Worm (Caenorhabditis elegans) whole organism, young adult: Measurements from ENCODE around the gene F26F12.5.

Source experiments
- F23B12.7 ChIP-seq: sonication (generic microtip); optimal IDR thresholded peaks from 2 replicates; lab custom pipeline; 2017; ENCODE audit warnings: missing genetic modification characterization, mild to moderate bottlenecking, missing compliant biosample characterization, antibody characterized with exemption, moderate library complexity; ENCODE audit not compliant: insufficient read depth
- F49E8.2 ChIP-seq: sonication (generic microtip); optimal IDR thresholded peaks from 3 replicates; lab custom pipeline; 2017; ENCODE audit warnings: missing genetic modification characterization, mild to moderate bottlenecking, missing compliant biosample characterization, antibody characterized with exemption, moderate library complexity; ENCODE audit not compliant: insufficient read depth
- F55B11.4 ChIP-seq: sonication (generic microtip); optimal IDR thresholded peaks from 2 replicates; lab custom pipeline; 2016; ENCODE audit warnings: missing compliant biosample characterization, missing genetic modification characterization, borderline replicate concordance; ENCODE audit not compliant: insufficient read depth
- Y67H2A.10 ChIP-seq: fragments of 200-800 bp; sonication (Bioruptor generic); conservative IDR thresholded peaks from 2 replicates; pipeline ENCODE4 v1.3.6; 2022; ENCODE audit warnings: missing genetic modification reagents, missing genetic modification characterization, missing compliant biosample characterization
- ccch-3 ChIP-seq: fragments of 200-800 bp; sonication (Bioruptor generic); optimal IDR thresholded peaks from 2 replicates; lab custom pipeline; 2018; ENCODE audit warnings: mild to moderate bottlenecking, missing genetic modification characterization, missing compliant biosample characterization
- cebp-1 ChIP-seq, 2 experiments: fragments of 200-800 bp in 1 of 2; sonication (Bioruptor generic) in 1 of 2; sonication (generic microtip) in 1 of 2; IDR thresholded peaks in 1 of 2; optimal IDR thresholded peaks in 1 of 2; 2 replicates each; pipeline versions ENCODE4 v1.3.6 to Lab custom; 2017 to 2022; ENCODE audit warnings: missing compliant biosample characterization in 2 of 2, missing genetic modification characterization in 2 of 2, mild to moderate bottlenecking in 1 of 2, missing genetic modification reagents in 1 of 2, moderate library complexity in 1 of 2
- ceh-100 ChIP-seq: fragments of 200-800 bp; sonication (Bioruptor generic); IDR thresholded peaks from 2 replicates; pipeline ENCODE4 v1.3.6; 2022; ENCODE audit warnings: missing genetic modification reagents, missing genetic modification characterization, missing compliant biosample characterization
- madf-10 ChIP-seq: sonication (generic microtip); optimal IDR thresholded peaks from 2 replicates; lab custom pipeline; 2016; ENCODE audit warnings: mild to moderate bottlenecking, missing genetic modification characterization, missing compliant biosample characterization
- nfya-1 ChIP-seq: sonication (generic microtip); optimal IDR thresholded peaks from 2 replicates; lab custom pipeline; 2017; ENCODE audit warnings: antibody characterized with exemption, missing compliant biosample characterization, missing genetic modification characterization, borderline replicate concordance; ENCODE audit not compliant: insufficient read depth
- nhr-90 ChIP-seq: sonication (generic microtip); optimal IDR thresholded peaks from 2 replicates; lab custom pipeline; 2016; ENCODE audit warnings: missing genotype, mild to moderate bottlenecking, missing genetic modification characterization, missing compliant biosample characterization
- pha-4 ChIP-seq: fragments of 150-350 bp; sonication (generic microtip); optimal IDR thresholded peaks from 2 replicates; lab custom pipeline; 2014; ENCODE audit warnings: missing biosample characterization, missing genetic modification reagents, missing genetic modification characterization
- rec-8 ChIP-seq, 2 experiments: sonication (generic microtip); optimal IDR thresholded peaks; 2 replicates each; lab custom pipeline; 2016; ENCODE audit warnings: mild to moderate bottlenecking in 2 of 2, missing genetic modification characterization in 2 of 2, missing genetic modification reagents in 2 of 2, missing genotype in 2 of 2, missing biosample characterization in 1 of 2, missing compliant biosample characterization in 1 of 2, moderate library complexity in 1 of 2
- unc-62 ChIP-seq: fragments of 150-350 bp; optimal IDR thresholded peaks from 2 replicates; lab custom pipeline; 2014; ENCODE audit warnings: missing biosample characterization, missing genetic modification reagents, missing genetic modification characterization

DNA sequence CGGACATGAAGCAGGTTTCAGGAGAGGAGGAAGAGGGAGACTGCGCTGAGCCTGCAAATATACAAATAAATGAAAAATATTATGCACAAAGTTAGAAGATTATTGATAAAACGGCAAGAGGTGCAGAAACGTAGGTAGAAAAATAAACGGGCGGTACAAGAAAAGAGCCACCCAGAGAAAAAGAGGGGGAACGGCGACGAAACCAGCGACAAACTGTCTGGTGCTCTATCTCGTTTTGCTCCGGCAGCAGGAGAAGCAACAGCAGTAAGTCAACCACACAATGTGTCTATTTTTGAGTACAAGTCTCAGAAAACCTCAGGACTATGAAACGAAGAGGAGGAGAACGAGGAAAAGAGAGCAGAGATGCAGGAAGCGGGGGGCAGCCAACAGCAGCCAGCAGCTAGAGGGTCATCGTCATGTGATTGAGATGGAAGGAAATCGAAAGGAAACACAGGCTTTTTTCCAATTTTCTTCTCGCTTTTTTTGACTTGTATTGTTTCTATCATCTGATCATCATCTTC lies 19.3 kb downstream of the F26F12.5 start, which contains the start of gene F26F12.3:
- TF ChIP-seq unc-62 = no peak
- TF ChIP-seq pha-4 (tag; lab: Kevin White, UChicago) = no peak
- no peak for TF ChIP-seq cebp-1 (GFP tag; IDR thresholded peaks at IDR 0.05; lab: Robert Waterston, UW)
- TF ChIP-seq cebp-1 (tag; optimal IDR thresholded peaks at IDR 0.05; lab: Kevin White, UChicago) = peak; percentile 84
- no peak for TF ChIP-seq nfya-1 (tag; lab: Kevin White, UChicago)
- TF ChIP-seq rec-8 (tag; optimal IDR thresholded peaks at IDR 0.05; lab: Kevin White, UChicago) = no peak
- TF ChIP-seq F49E8.2 (tag; lab: Kevin White, UChicago) = no peak
- no peak for TF ChIP-seq F23B12.7 (tag; lab: Kevin White, UChicago)
- no peak for TF ChIP-seq Y67H2A.10 (GFP tag; lab: Robert Waterston, UW)
- no peak for TF ChIP-seq ccch-3 (GFP tag; lab: Kevin White, UChicago)
- TF ChIP-seq madf-10 = peak; percentile 47
- no peak for TF ChIP-seq F55B11.4 (tag; lab: Kevin White, UChicago)
- peak; percentile 48 for TF ChIP-seq nhr-90 (tag; lab: Kevin White, UChicago)
- TF ChIP-seq ceh-100 (GFP tag; lab: Robert Waterston, UW) = no peak
